Comparison of ENCODE assay signal across 1 fruit fly cellular context in genomic region chr2L:11960909-11961308, dm6.
TF ChIP-seq lines count a peak whose summit lies in the region.

No protein-coding gene starts in this region.

TF ChIP-seq in whole organism, embryonic, 481 proteins besides CTCF, POLR2A, EP300 and RAD21 (continued from another document):
- TF ChIP-seq esg (GFP tag; conservative IDR thresholded peaks at IDR 0.05; lab: Robert Waterston, UW) (no peak), Myb (GFP tag; optimal IDR thresholded peaks at IDR 0.05; lab: Kevin White, UChicago) (no peak), D (optimal IDR thresholded peaks at IDR 0.05; lab: Kevin White, UChicago) (no peak), D (GFP tag; optimal IDR thresholded peaks at IDR 0.05; lab: Kevin White, UChicago) (no peak), da (GFP tag; optimal IDR thresholded peaks at IDR 0.05; lab: Kevin White, UChicago) (no peak), Ravus (GFP tag; IDR thresholded peaks at IDR 0.05; lab: Robert Waterston, UW) (no peak), ac (GFP tag; optimal IDR thresholded peaks at IDR 0.05; lab: Kevin White, UChicago) (no peak), lov (optimal IDR thresholded peaks at IDR 0.05; lab: Kevin White, UChicago) (no peak), lov (GFP tag; IDR thresholded peaks at IDR 0.05; lab: Robert Waterston, UW) (no peak), CG17359 (tag; optimal IDR thresholded peaks at IDR 0.05; lab: Kevin White, UChicago) (no peak), CG11695 (GFP tag; IDR thresholded peaks at IDR 0.05; lab: Robert Waterston, UW) (no peak), jing (GFP tag; optimal IDR thresholded peaks at IDR 0.05; lab: Kevin White, UChicago) (no peak), Tbp (GFP tag; optimal IDR thresholded peaks at IDR 0.05; lab: Kevin White, UChicago) (no peak), CG7987 (GFP tag; optimal IDR thresholded peaks at IDR 0.05; lab: Kevin White, UChicago) (no peak), CG31441 (GFP tag; IDR thresholded peaks at IDR 0.05; lab: Robert Waterston, UW) (0 out of 2 replicates have a peak, but pooled peaks have one; percentile 16), ATbp (GFP tag; optimal IDR thresholded peaks at IDR 0.05; lab: Kevin White, UChicago) (peak; percentile 4), Meics (GFP tag; optimal IDR thresholded peaks at IDR 0.05; lab: Kevin White, UChicago) (no peak), row (GFP tag; IDR thresholded peaks at IDR 0.05; lab: Robert Waterston, UW) (no peak), Blimp-1 (GFP tag; optimal IDR thresholded peaks at IDR 0.05; lab: Kevin White, UChicago) (no peak), Opbp (GFP tag; IDR thresholded peaks at IDR 0.05; lab: Robert Waterston, UW; ENCODE audit: partially characterized antibody) (no peak), CG6813 (GFP tag; optimal IDR thresholded peaks at IDR 0.05; lab: Kevin White, UChicago) (peak; percentile 50), CG2199 (GFP tag; IDR thresholded peaks at IDR 0.05; lab: Robert Waterston, UW) (peak; percentile 51; the same call in 1 of the 3 replicates), kni (GFP tag; optimal IDR thresholded peaks at IDR 0.05; lab: Kevin White, UChicago) (peak; percentile 29), CG7963 (GFP tag; IDR thresholded peaks at IDR 0.05; lab: Robert Waterston, UW; ENCODE audit: partially characterized antibody) (no peak), gro (GFP tag; optimal IDR thresholded peaks at IDR 0.05; lab: Kevin White, UChicago) (no peak), ci (GFP tag; IDR thresholded peaks at IDR 0.05; lab: Robert Waterston, UW) (0 out of 3 replicates have a peak, but pooled peaks have one; percentile 28), cg (GFP tag; optimal IDR thresholded peaks at IDR 0.05; lab: Kevin White, UChicago) (no peak), sens (GFP tag; lab: Kevin White, UChicago) (peak; percentile 85), slbo (GFP tag; IDR thresholded peaks at IDR 0.05; lab: Robert Waterston, UW) (no peak), CG8944 (GFP tag; optimal IDR thresholded peaks at IDR 0.05; lab: Kevin White, UChicago) (no peak), CG34422 (GFP tag; IDR thresholded peaks at IDR 0.05; lab: Robert Waterston, UW) (no peak), CG18476 (GFP tag; optimal IDR thresholded peaks at IDR 0.05; lab: Kevin White, UChicago) (no peak), CG2712 (tag; optimal IDR thresholded peaks at IDR 0.05; lab: Kevin White, UChicago) (no peak), E2f1 (GFP tag; IDR thresholded peaks at IDR 0.05; lab: Robert Waterston, UW) (no peak), hb (GFP tag; IDR thresholded peaks at IDR 0.05; lab: Robert Waterston, UW; ENCODE audit: partially characterized antibody) (no peak), tgo (GFP tag; IDR thresholded peaks at IDR 0.05; lab: Robert Waterston, UW) (no peak), CG10654 (GFP tag; optimal IDR thresholded peaks at IDR 0.05; lab: Kevin White, UChicago) (no peak), CG4730 (GFP tag; IDR thresholded peaks at IDR 0.05; lab: Robert Waterston, UW) (no peak), Gsc (GFP tag; IDR thresholded peaks at IDR 0.05; lab: Robert Waterston, UW) (no peak), sd (tag; optimal IDR thresholded peaks at IDR 0.05; lab: Kevin White, UChicago) (no peak), vvl (GFP tag; IDR thresholded peaks at IDR 0.05; lab: Robert Waterston, UW) (peak; percentile 56; the same call in 1 of the 2 replicates), Dbx (GFP tag; IDR thresholded peaks at IDR 0.05; lab: Robert Waterston, UW) (no peak), CG10147 (GFP tag; optimal IDR thresholded peaks at IDR 0.05; lab: Kevin White, UChicago) (no peak), sob (GFP tag; IDR thresholded peaks at IDR 0.05; lab: Robert Waterston, UW) (no peak), CG10979 (tag; optimal IDR thresholded peaks at IDR 0.05; lab: Kevin White, UChicago) (no peak)
